Fruit fly (Drosophila melanogaster) whole organism, embryonic: Measurements from ENCODE around the gene Mettl2.

Source experiments
- Antp ChIP-seq: fragments of 200-800 bp; sonication (Bioruptor generic); optimal IDR thresholded peaks from 3 replicates; lab custom pipeline; 2016; ENCODE audit warnings: missing biosample characterization, missing genetic modification characterization
- Asciz ChIP-seq: fragments of 200-800 bp; sonication (Bioruptor generic); optimal IDR thresholded peaks from 2 replicates; lab custom pipeline; 2017; ENCODE audit warnings: missing biosample characterization, mild to moderate bottlenecking, missing genetic modification characterization, missing genetic modification reagents
- Atf6 ChIP-seq: fragments of 200-800 bp; sonication (Bioruptor generic); IDR thresholded peaks from 2 replicates; pipeline ENCODE4 v1.3.6; 2022; ENCODE audit warnings: missing biosample characterization, missing genetic modification characterization
- CG10274 ChIP-seq: fragments of 200-800 bp; sonication (Bioruptor generic); optimal IDR thresholded peaks from 3 replicates; lab custom pipeline; 2017; ENCODE audit warnings: missing biosample characterization, mild to moderate bottlenecking, missing genetic modification characterization
- CG11247 ChIP-seq: fragments of 200-800 bp; sonication (Bioruptor generic); IDR thresholded peaks from 2 replicates; pipeline ENCODE4 v1.3.6; 2022; ENCODE audit warnings: missing biosample characterization, missing genetic modification characterization
- CG12769 ChIP-seq: fragments of 200-800 bp; sonication (Bioruptor generic); optimal IDR thresholded peaks from 2 replicates; lab custom pipeline; 2019; ENCODE audit warnings: missing biosample characterization, mild to moderate bottlenecking, missing genetic modification characterization, moderate library complexity
- CG17385 ChIP-seq: fragments of 200-800 bp; sonication (Bioruptor generic); optimal IDR thresholded peaks from 3 replicates; lab custom pipeline; 2018; ENCODE audit warnings: missing biosample characterization, mild to moderate bottlenecking, missing genetic modification characterization
- CG17568 ChIP-seq: fragments of 200-800 bp; sonication (Bioruptor generic); optimal IDR thresholded peaks from 2 replicates; lab custom pipeline; 2018; ENCODE audit warnings: missing biosample characterization, mild to moderate bottlenecking, missing genetic modification characterization, moderate library complexity
- CG1792 ChIP-seq: fragments of 200-800 bp; sonication (Bioruptor generic); optimal IDR thresholded peaks from 2 replicates; lab custom pipeline; 2016; ENCODE audit warnings: missing biosample characterization, missing genetic modification characterization
- CG18619 ChIP-seq: fragments of 200-800 bp; sonication (Bioruptor generic); optimal IDR thresholded peaks from 3 replicates; lab custom pipeline; 2017; ENCODE audit warnings: missing biosample characterization, mild to moderate bottlenecking, missing genetic modification characterization
- CG2712 ChIP-seq: fragments of 200-800 bp; optimal IDR thresholded peaks from 3 replicates; lab custom pipeline; 2019; ENCODE audit warnings: missing biosample characterization, mild to moderate bottlenecking, missing genetic modification characterization, moderate library complexity
- CG42726 ChIP-seq: fragments of 200-800 bp; sonication (Bioruptor generic); IDR thresholded peaks from 2 replicates; pipeline ENCODE4 v1.3.6; 2022; ENCODE audit warnings: missing biosample characterization, missing genetic modification characterization; ENCODE audit not compliant: partially characterized antibody
- CG4328 ChIP-seq: fragments of 200-800 bp; sonication (Bioruptor generic); optimal IDR thresholded peaks from 3 replicates; lab custom pipeline; 2017; ENCODE audit warnings: missing biosample characterization, missing genetic modification reagents, missing genetic modification characterization
- CG4730 ChIP-seq: fragments of 200-800 bp; sonication (Bioruptor generic); IDR thresholded peaks from 2 replicates; pipeline ENCODE4 v1.3.6; 2022; ENCODE audit warnings: missing biosample characterization, missing genetic modification characterization
- CG4820 ChIP-seq: fragments of 200-800 bp; sonication (Bioruptor generic); optimal IDR thresholded peaks from 3 replicates; lab custom pipeline; 2016; ENCODE audit warnings: missing biosample characterization, missing genetic modification characterization
- CG6683 ChIP-seq: fragments of 200-800 bp; sonication (Bioruptor generic); optimal IDR thresholded peaks from 2 replicates; lab custom pipeline; 2017; ENCODE audit warnings: missing biosample characterization, mild to moderate bottlenecking, missing genetic modification characterization, missing genetic modification reagents
- CG9932 ChIP-seq: fragments of 200-800 bp; sonication (Bioruptor generic); IDR thresholded peaks from 2 replicates; pipeline ENCODE4 v1.3.6; 2022; ENCODE audit warnings: missing biosample characterization, missing genetic modification characterization
- CTCF ChIP-seq: fragments of 200-800 bp; sonication (Bioruptor generic); optimal IDR thresholded peaks from 2 replicates; lab custom pipeline; 2017; ENCODE audit warnings: missing biosample characterization, mild to moderate bottlenecking, missing genetic modification characterization, moderate library complexity
- Camta ChIP-seq: fragments of 200-800 bp; sonication (Bioruptor generic); optimal IDR thresholded peaks from 2 replicates; lab custom pipeline; 2016; ENCODE audit warnings: missing biosample characterization, missing genetic modification characterization
- Dll ChIP-seq: fragments of 200-800 bp; sonication (Bioruptor generic); IDR thresholded peaks from 4 replicates; pipeline ENCODE4 v1.3.6; 2022; ENCODE audit warnings: missing biosample characterization, missing genetic modification characterization; ENCODE audit not compliant: partially characterized antibody
- Eip74EF ChIP-seq, 2 experiments: fragments of 200-800 bp in 1 of 2; fragments of >200 bp in 1 of 2; sonication (Bioruptor generic) in 1 of 2; optimal IDR thresholded peaks; 2 replicates each; lab custom pipeline; 2017 to 2019; ENCODE audit warnings: missing biosample characterization in 2 of 2, missing genetic modification characterization in 2 of 2, mild to moderate bottlenecking in 1 of 2, moderate library complexity in 1 of 2
- Ets65A ChIP-seq: fragments of 200-800 bp; sonication (Bioruptor generic); peaks from one replicate; lab custom pipeline; 2016; ENCODE audit warnings: missing biosample characterization, missing genetic modification characterization
- H15 ChIP-seq: fragments of 200-800 bp; sonication (Bioruptor generic); IDR thresholded peaks from 3 replicates; pipeline ENCODE4 v1.3.6; 2022; ENCODE audit warnings: missing biosample characterization, missing genetic modification characterization
- HmgZ ChIP-seq: fragments of 200-800 bp; sonication (Bioruptor generic); optimal IDR thresholded peaks from 2 replicates; lab custom pipeline; 2018; ENCODE audit warnings: missing biosample characterization, mild to moderate bottlenecking, missing genetic modification characterization
- Hr78 ChIP-seq, 2 experiments: fragments of 200-800 bp in 1 of 2; fragments of >200 bp in 1 of 2; sonication (Bioruptor generic) in 1 of 2; optimal IDR thresholded peaks; 2 replicates each; lab custom pipeline; 2017 to 2019; ENCODE audit warnings: missing biosample characterization in 2 of 2, missing genetic modification characterization in 2 of 2, mild to moderate bottlenecking in 1 of 2, moderate library complexity in 1 of 2
- Mes4 ChIP-seq: fragments of 200-800 bp; sonication (Bioruptor generic); optimal IDR thresholded peaks from 2 replicates; lab custom pipeline; 2016; ENCODE audit warnings: missing biosample characterization, missing genetic modification characterization
- Nf-YC ChIP-seq: fragments of 200-800 bp; optimal IDR thresholded peaks from 3 replicates; lab custom pipeline; 2019; ENCODE audit warnings: missing biosample characterization, mild to moderate bottlenecking, missing genetic modification characterization, moderate library complexity
- Spps ChIP-seq: fragments of 200-800 bp; sonication (Bioruptor generic); optimal IDR thresholded peaks from 2 replicates; lab custom pipeline; 2018; ENCODE audit warnings: missing biosample characterization, mild to moderate bottlenecking, missing genetic modification characterization
- Ssrp ChIP-seq: fragments of 200-800 bp; sonication (Bioruptor generic); optimal IDR thresholded peaks from 2 replicates; lab custom pipeline; 2018; ENCODE audit warnings: missing biosample characterization, mild to moderate bottlenecking, missing genetic modification characterization, moderate library complexity
- ato ChIP-seq: fragments of 200-800 bp; sonication (Bioruptor generic); IDR thresholded peaks from 2 replicates; pipeline ENCODE4 v1.3.6; 2022; ENCODE audit warnings: missing biosample characterization, missing genetic modification characterization; ENCODE audit not compliant: partially characterized antibody
- cwo ChIP-seq: fragments of 200-800 bp; sonication (Bioruptor generic); optimal IDR thresholded peaks from 3 replicates; lab custom pipeline; 2017; ENCODE audit warnings: missing biosample characterization, missing genetic modification characterization, mild to moderate bottlenecking, moderate library complexity, missing genetic modification reagents
- dati ChIP-seq: fragments of 200-800 bp; sonication (Bioruptor generic); IDR thresholded peaks from 2 replicates; pipeline ENCODE4 v1.3.6; 2022; ENCODE audit warnings: missing biosample characterization, missing genetic modification characterization
- emc ChIP-seq: fragments of 200-800 bp; sonication (Bioruptor generic); optimal IDR thresholded peaks from 2 replicates; lab custom pipeline; 2016; ENCODE audit warnings: missing biosample characterization, missing genetic modification characterization
- gsb ChIP-seq: fragments of 200-800 bp; sonication (Bioruptor generic); IDR thresholded peaks from 2 replicates; pipeline ENCODE4 v1.3.6; 2022; ENCODE audit warnings: missing biosample characterization, missing genetic modification characterization
- hth ChIP-seq: fragments of >200 bp; optimal IDR thresholded peaks from 2 replicates; lab custom pipeline; 2017; ENCODE audit warnings: inconsistent platforms
- inv ChIP-seq: fragments of 200-800 bp; sonication (Bioruptor generic); IDR thresholded peaks from 2 replicates; pipeline ENCODE4 v1.3.6; 2022; ENCODE audit warnings: missing biosample characterization, missing genetic modification characterization; ENCODE audit not compliant: partially characterized antibody
- jigr1 ChIP-seq: fragments of 200-800 bp; sonication (Bioruptor generic); IDR thresholded peaks from 3 replicates; pipeline ENCODE4 v1.3.6; 2022; ENCODE audit warnings: missing biosample characterization, missing genetic modification characterization
- lbe ChIP-seq: fragments of 200-800 bp; sonication (Bioruptor generic); optimal IDR thresholded peaks from 2 replicates; lab custom pipeline; 2016; ENCODE audit warnings: missing biosample characterization, mild to moderate bottlenecking, missing genetic modification characterization
- lilli ChIP-seq: fragments of 200-800 bp; sonication (Bioruptor generic); optimal IDR thresholded peaks from 3 replicates; lab custom pipeline; 2016; ENCODE audit warnings: missing biosample characterization, missing genetic modification characterization
- lmd ChIP-seq: fragments of 200-800 bp; sonication (Bioruptor generic); IDR thresholded peaks from 2 replicates; pipeline ENCODE4 v1.3.6; 2022; ENCODE audit warnings: missing biosample characterization, missing genetic modification characterization
- p53 ChIP-seq: fragments of 200-800 bp; sonication (Bioruptor generic); optimal IDR thresholded peaks from 2 replicates; lab custom pipeline; 2016; ENCODE audit warnings: missing biosample characterization, missing genetic modification characterization
- peb ChIP-seq: fragments of 200-800 bp; sonication (Bioruptor generic); IDR thresholded peaks from 2 replicates; pipeline ENCODE4 v1.3.6; 2022; ENCODE audit warnings: missing biosample characterization, missing genetic modification characterization
- sens ChIP-seq: fragments of 200-800 bp; sonication (Bioruptor generic); peaks from one replicate; lab custom pipeline; 2016; ENCODE audit warnings: missing biosample characterization, missing genetic modification characterization
- slbo ChIP-seq: fragments of 200-800 bp; sonication (Bioruptor generic); IDR thresholded peaks from 2 replicates; pipeline ENCODE4 v1.3.6; 2022; ENCODE audit warnings: missing biosample characterization, missing genetic modification characterization
- slou ChIP-seq: fragments of 200-800 bp; sonication (Bioruptor generic); optimal IDR thresholded peaks from 3 replicates; lab custom pipeline; 2016; ENCODE audit warnings: missing biosample characterization, missing genetic modification characterization
- ssp ChIP-seq: fragments of 200-800 bp; sonication (Bioruptor generic); IDR thresholded peaks from 2 replicates; pipeline ENCODE4 v1.3.6; 2022; ENCODE audit warnings: missing biosample characterization, missing genetic modification characterization
- tgo ChIP-seq: fragments of 200-800 bp; sonication (Bioruptor generic); IDR thresholded peaks from 3 replicates; pipeline ENCODE4 v1.3.6; 2022; ENCODE audit warnings: missing biosample characterization, missing genetic modification characterization
- tio ChIP-seq: fragments of 200-800 bp; sonication (Bioruptor generic); optimal IDR thresholded peaks from 2 replicates; lab custom pipeline; 2017; ENCODE audit warnings: missing biosample characterization, missing genetic modification characterization, inconsistent platforms
- tll ChIP-seq, 2 experiments: fragments of 200-800 bp in 1 of 2; fragments of >200 bp in 1 of 2; sonication (Bioruptor generic) in 1 of 2; optimal IDR thresholded peaks; 2 replicates each; lab custom pipeline; 2017 to 2019; ENCODE audit warnings: missing biosample characterization in 2 of 2, missing genetic modification characterization in 2 of 2, mild to moderate bottlenecking in 1 of 2, moderate library complexity in 1 of 2
- unpg ChIP-seq: fragments of 200-800 bp; sonication (Bioruptor generic); optimal IDR thresholded peaks from 3 replicates; lab custom pipeline; 2018; ENCODE audit warnings: missing biosample characterization, mild to moderate bottlenecking, missing genetic modification characterization, moderate library complexity
- wdn ChIP-seq: fragments of 200-800 bp; sonication (Bioruptor generic); IDR thresholded peaks from 2 replicates; pipeline ENCODE4 v1.3.6; 2022; ENCODE audit warnings: missing biosample characterization, missing genetic modification characterization
- yki ChIP-seq: fragments of >200 bp; optimal IDR thresholded peaks from 3 replicates; lab custom pipeline; 2018

Gene Mettl2

dm6 chr3L:1614465-1615084 lies 24.5 kb downstream of the Mettl2 start (continued):
- TF ChIP-seq CG4730 (GFP tag; lab: Robert Waterston, UW) = no peak
- no peak for TF ChIP-seq slbo (GFP tag; lab: Robert Waterston, UW)
- TF ChIP-seq hth (lab: Kevin White, UChicago) = no peak
- TF ChIP-seq unpg (GFP tag; lab: Kevin White, UChicago) = no peak
- no peak for TF ChIP-seq HmgZ (tag; lab: Kevin White, UChicago)
- TF ChIP-seq Nf-YC (tag; lab: Kevin White, UChicago) = no peak
- no peak for TF ChIP-seq jigr1 (GFP tag; lab: Robert Waterston, UW)
- no peak for TF ChIP-seq CG9932
- no peak for TF ChIP-seq cwo (GFP tag; lab: Kevin White, UChicago)
- no peak for TF ChIP-seq CG10274
- no peak for TF ChIP-seq emc
- TF ChIP-seq CG4328 (GFP tag; lab: Kevin White, UChicago) = no peak
- TF ChIP-seq Ets65A (GFP tag; lab: Kevin White, UChicago) = peak; percentile 47
- peak; percentile 50 for TF ChIP-seq sens (GFP tag; lab: Kevin White, UChicago)
- TF ChIP-seq Mes4 (GFP tag; lab: Kevin White, UChicago) = no peak
- TF ChIP-seq inv (GFP tag; lab: Robert Waterston, UW) = no peak
- no peak for TF ChIP-seq Camta
- TF ChIP-seq wdn (GFP tag; lab: Robert Waterston, UW) = no peak
- no peak for TF ChIP-seq CG42726 (GFP tag; lab: Robert Waterston, UW)
- TF ChIP-seq Atf6 (GFP tag; lab: Robert Waterston, UW) = peak; percentile 46; the same call in 1 of the 2 replicates
- no peak for TF ChIP-seq tll (GFP tag; optimal IDR thresholded peaks at IDR 0.05; lab: Kevin White, UChicago)
- no peak for TF ChIP-seq Eip74EF (GFP tag; optimal IDR thresholded peaks at IDR 0.05; lab: Kevin White, UChicago)
- no peak for TF ChIP-seq lilli
- peak in 1 of 2 experiments; percentile 55 for TF ChIP-seq Hr78 (GFP tag; optimal IDR thresholded peaks at IDR 0.05; lab: Kevin White, UChicago)
- no peak for TF ChIP-seq yki (lab: Kevin White, UChicago)
- no peak for TF ChIP-seq Dll
- no peak for TF ChIP-seq Asciz (GFP tag; lab: Kevin White, UChicago)
- no peak for TF ChIP-seq CG2712
- no peak for TF ChIP-seq peb (GFP tag; lab: Robert Waterston, UW)
- TF ChIP-seq ssp (GFP tag; lab: Robert Waterston, UW) = no peak
- TF ChIP-seq CG6683 = no peak
- TF ChIP-seq H15 (GFP tag; lab: Robert Waterston, UW) = no peak
- no peak for TF ChIP-seq CG1792 (GFP tag; lab: Kevin White, UChicago)
- no peak for TF ChIP-seq tgo (GFP tag; lab: Robert Waterston, UW)
- no peak for TF ChIP-seq slou (GFP tag; lab: Kevin White, UChicago)
- no peak for TF ChIP-seq ato (GFP tag; lab: Robert Waterston, UW)
- no peak for TF ChIP-seq lmd (GFP tag; lab: Robert Waterston, UW)
- TF ChIP-seq CG11247 (GFP tag; lab: Robert Waterston, UW) = no peak
- no peak for TF ChIP-seq Spps (tag; lab: Kevin White, UChicago)
- TF ChIP-seq CG18619 (GFP tag; lab: Kevin White, UChicago) = no peak
- TF ChIP-seq CG17385 = no peak
- TF ChIP-seq tio (GFP tag; lab: Kevin White, UChicago) = no peak
- TF ChIP-seq Antp = no peak
- TF ChIP-seq Ssrp (tag; lab: Kevin White, UChicago) = no peak
- no peak for TF ChIP-seq dati
- TF ChIP-seq lbe (GFP tag; lab: Kevin White, UChicago) = no peak
- TF ChIP-seq CG4820 (GFP tag; lab: Kevin White, UChicago) = no peak
- TF ChIP-seq CG17568 (GFP tag; lab: Kevin White, UChicago) = no peak
- TF ChIP-seq gsb (GFP tag; lab: Robert Waterston, UW) = no peak
- peak; percentile 66 for TF ChIP-seq CG12769 (tag; lab: Kevin White, UChicago)
- no peak for TF ChIP-seq CTCF (GFP tag; lab: Kevin White, UChicago)
- no peak for TF ChIP-seq p53 (GFP tag; lab: Kevin White, UChicago)
